Worm (Caenorhabditis elegans) whole organism, young adult: ENCODE results near the gene trr-1.
A peak's percentile ranks its signal among the peaks of the same experiment; 100 is the strongest.

Source experiments
- C06A6.2 ChIP-seq: fragments of 200-800 bp; sonication (Bioruptor generic); conservative IDR thresholded peaks from 2 replicates; pipeline ENCODE4 v1.3.6; 2022; ENCODE audit warnings: missing genetic modification characterization, missing compliant biosample characterization
- F49E8.2 ChIP-seq: sonication (generic microtip); optimal IDR thresholded peaks from 3 replicates; lab custom pipeline; 2017; ENCODE audit warnings: missing genetic modification characterization, mild to moderate bottlenecking, missing compliant biosample characterization, antibody characterized with exemption, moderate library complexity; ENCODE audit not compliant: insufficient read depth
- K11D2.4 ChIP-seq: fragments of 200-800 bp; sonication (Bioruptor generic); IDR thresholded peaks from 2 replicates; pipeline ENCODE4 v1.3.6; 2022; ENCODE audit warnings: missing genetic modification reagents, missing genetic modification characterization, missing compliant biosample characterization
- Y67H2A.10 ChIP-seq: fragments of 200-800 bp; sonication (Bioruptor generic); conservative IDR thresholded peaks from 2 replicates; pipeline ENCODE4 v1.3.6; 2022; ENCODE audit warnings: missing genetic modification reagents, missing genetic modification characterization, missing compliant biosample characterization
- Y79H2A.3 ChIP-seq: fragments of 200-800 bp; sonication (Bioruptor generic); conservative IDR thresholded peaks from 2 replicates; pipeline ENCODE4 v1.3.6; 2022; ENCODE audit warnings: missing genetic modification reagents, missing genetic modification characterization, missing compliant biosample characterization
- attf-3 ChIP-seq: fragments of 200-800 bp; sonication (Bioruptor generic); conservative IDR thresholded peaks from 2 replicates; pipeline ENCODE4 v1.3.6; 2022; ENCODE audit warnings: missing genetic modification reagents, missing genetic modification characterization, missing compliant biosample characterization
- bed-1 ChIP-seq: fragments of 200-800 bp; sonication (Bioruptor generic); IDR thresholded peaks from 2 replicates; pipeline ENCODE4 v1.3.6; 2022; ENCODE audit warnings: missing genetic modification reagents, missing genetic modification characterization, missing compliant biosample characterization
- ceh-58 ChIP-seq: fragments of 200-800 bp; sonication (Bioruptor generic); IDR thresholded peaks from 2 replicates; pipeline ENCODE4 v1.3.6; 2022; ENCODE audit warnings: missing genetic modification characterization, missing compliant biosample characterization
- ceh-79 ChIP-seq: sonication (generic microtip); optimal IDR thresholded peaks from 2 replicates; lab custom pipeline; 2017; ENCODE audit warnings: mild to moderate bottlenecking, missing genetic modification characterization, missing compliant biosample characterization
- ceh-91 ChIP-seq: fragments of 200-800 bp; sonication (Bioruptor generic); IDR thresholded peaks from 2 replicates; pipeline ENCODE4 v1.3.6; 2022; ENCODE audit warnings: missing genetic modification reagents, missing genetic modification characterization, missing compliant biosample characterization
- dox-1 ChIP-seq: fragments of 200-800 bp; sonication (Bioruptor generic); IDR thresholded peaks from 2 replicates; pipeline ENCODE4 v1.3.6; 2022; ENCODE audit warnings: missing genetic modification reagents, missing genetic modification characterization, missing compliant biosample characterization
- dpff-1 ChIP-seq: sonication (generic microtip); optimal IDR thresholded peaks from 2 replicates; lab custom pipeline; 2017; ENCODE audit warnings: mild to moderate bottlenecking, missing genetic modification characterization, missing compliant biosample characterization
- ekl-4 ChIP-seq: fragments of 200-800 bp; sonication (Bioruptor generic); IDR thresholded peaks from 2 replicates; pipeline ENCODE4 v1.3.6; 2022; ENCODE audit warnings: missing genetic modification reagents, missing genetic modification characterization, missing compliant biosample characterization
- ets-4 ChIP-seq: fragments of 200-800 bp; sonication (Bioruptor generic); optimal IDR thresholded peaks from 2 replicates; lab custom pipeline; 2018; ENCODE audit warnings: mild to moderate bottlenecking, missing genetic modification characterization, missing compliant biosample characterization
- gei-17 ChIP-seq: fragments of 200-800 bp; sonication (Bioruptor generic); optimal IDR thresholded peaks from 2 replicates; lab custom pipeline; 2018; ENCODE audit warnings: mild to moderate bottlenecking, missing genetic modification characterization, missing compliant biosample characterization
- him-1 ChIP-seq: sonication (generic microtip); optimal IDR thresholded peaks from 2 replicates; lab custom pipeline; 2016; ENCODE audit warnings: missing genotype, missing genetic modification reagents, missing genetic modification characterization, missing compliant biosample characterization
- hmg-1.2 ChIP-seq: fragments of 200-800 bp; sonication (Bioruptor generic); IDR thresholded peaks from 2 replicates; pipeline ENCODE4 v1.3.6; 2022; ENCODE audit warnings: missing genetic modification reagents, missing genetic modification characterization, missing compliant biosample characterization
- hsf-1 ChIP-seq: fragments of 200-800 bp; sonication (Bioruptor generic); IDR thresholded peaks from 2 replicates; pipeline ENCODE4 v1.3.6; 2022; ENCODE audit warnings: missing genetic modification reagents, missing genetic modification characterization, missing compliant biosample characterization
- lin-26 ChIP-seq: fragments of 200-800 bp; sonication (Bioruptor generic); IDR thresholded peaks from 2 replicates; pipeline ENCODE4 v1.3.6; 2022; ENCODE audit warnings: missing genetic modification reagents, missing genetic modification characterization, missing compliant biosample characterization
- lin-35 ChIP-seq, 3 experiments: fragments of 150-350 bp in 2 of 3; sonication (generic microtip) in 1 of 3; optimal IDR thresholded peaks; 2 replicates each; lab custom pipeline; 2014 to 2018; ENCODE audit warnings: missing biosample characterization in 3 of 3, missing genetic modification characterization in 3 of 3, missing genetic modification reagents in 3 of 3
- lsy-27 ChIP-seq: sonication (generic microtip); optimal IDR thresholded peaks from 2 replicates; lab custom pipeline; 2017; ENCODE audit warnings: missing genetic modification characterization, mild to moderate bottlenecking, missing compliant biosample characterization, antibody characterized with exemption, missing genotype, borderline replicate concordance; ENCODE audit not compliant: insufficient read depth
- madf-3 ChIP-seq: fragments of 200-800 bp; sonication (Bioruptor generic); IDR thresholded peaks from 2 replicates; pipeline ENCODE4 v1.3.6; 2022; ENCODE audit warnings: missing genetic modification reagents, missing genetic modification characterization, missing compliant biosample characterization
- madf-8 ChIP-seq: fragments of 200-800 bp; sonication (Bioruptor generic); conservative IDR thresholded peaks from 2 replicates; pipeline ENCODE4 v1.3.6; 2022; ENCODE audit warnings: missing genetic modification reagents, missing genetic modification characterization, missing compliant biosample characterization
- mcd-1 ChIP-seq: fragments of 200-800 bp; sonication (Bioruptor generic); IDR thresholded peaks from 2 replicates; pipeline ENCODE4 v1.3.6; 2022; ENCODE audit warnings: missing genetic modification reagents, missing genetic modification characterization, missing compliant biosample characterization
- mel-28 ChIP-seq: sonication (generic microtip); optimal IDR thresholded peaks from 2 replicates; lab custom pipeline; 2016; ENCODE audit warnings: borderline replicate concordance, mild to moderate bottlenecking, missing genetic modification characterization, missing compliant biosample characterization
- nfyb-1 ChIP-seq: fragments of 200-800 bp; sonication (Bioruptor generic); IDR thresholded peaks from 2 replicates; pipeline ENCODE4 v1.3.6; 2022; ENCODE audit warnings: missing genetic modification reagents, missing genetic modification characterization, missing compliant biosample characterization
- pbrm-1 ChIP-seq: fragments of 200-800 bp; sonication (Bioruptor generic); IDR thresholded peaks from 2 replicates; pipeline ENCODE4 v1.3.6; 2022; ENCODE audit warnings: missing genetic modification reagents, missing genetic modification characterization, missing compliant biosample characterization
- pha-4 ChIP-seq: fragments of 150-350 bp; sonication (generic microtip); optimal IDR thresholded peaks from 2 replicates; lab custom pipeline; 2014; ENCODE audit warnings: missing biosample characterization, missing genetic modification reagents, missing genetic modification characterization
- rpc-1 ChIP-seq, 2 experiments: fragments of 150-350 bp in 1 of 2; sonication (generic microtip) in 1 of 2; optimal IDR thresholded peaks; 2 replicates each; lab custom pipeline; 2014 to 2018; ENCODE audit warnings: missing biosample characterization in 1 of 2, missing genetic modification characterization in 1 of 2, missing genetic modification reagents in 1 of 2, missing genotype in 1 of 2
- tlf-1 ChIP-seq: fragments of 200-800 bp; sonication (Bioruptor generic); optimal IDR thresholded peaks from 2 replicates; lab custom pipeline; 2018; ENCODE audit warnings: mild to moderate bottlenecking, missing genetic modification characterization, missing compliant biosample characterization
- zfh-2 ChIP-seq: fragments of 200-800 bp; sonication (Bioruptor generic); conservative IDR thresholded peaks from 2 replicates; pipeline ENCODE4 v1.3.6; 2022; ENCODE audit warnings: missing genetic modification reagents, missing genetic modification characterization, missing compliant biosample characterization
- ztf-28 ChIP-seq: fragments of 200-800 bp; sonication (Bioruptor generic); IDR thresholded peaks from 2 replicates; pipeline ENCODE4 v1.3.6; 2022; ENCODE audit warnings: missing genetic modification reagents, missing genetic modification characterization, missing compliant biosample characterization
- ztf-3 ChIP-seq: fragments of 200-800 bp; sonication (Bioruptor generic); optimal IDR thresholded peaks from 2 replicates; lab custom pipeline; 2018; ENCODE audit warnings: mild to moderate bottlenecking, missing genetic modification characterization, missing compliant biosample characterization
- ztf-6 ChIP-seq: fragments of 200-800 bp; sonication (Bioruptor generic); IDR thresholded peaks from 2 replicates; pipeline ENCODE4 v1.3.6; 2022; ENCODE audit warnings: missing genetic modification reagents, missing genetic modification characterization, missing compliant biosample characterization

The trr-1 gene

ce11 chrII:11632689-11633088 lies 43.0 kb downstream of the trr-1 start (continued):
- TF ChIP-seq rpc-1 (optimal IDR thresholded peaks at IDR 0.05; lab: Kevin White, UChicago) (no peak), rpc-1 (tag; optimal IDR thresholded peaks at IDR 0.05; lab: Kevin White, UChicago) (no peak), lin-35 (GFP tag; optimal IDR thresholded peaks at IDR 0.05; lab: Kevin White, UChicago) (peak in 1 of 3 experiments; percentile 19), tlf-1 (GFP tag; lab: Kevin White, UChicago) (no peak), dpff-1 (tag; lab: Kevin White, UChicago) (no peak), madf-3 (GFP tag; lab: Robert Waterston, UW) (no peak), ztf-3 (GFP tag; lab: Kevin White, UChicago) (no peak), zfh-2 (GFP tag; lab: Robert Waterston, UW) (peak; percentile 68), ets-4 (no peak), Y67H2A.10 (no peak), hsf-1 (GFP tag; lab: Robert Waterston, UW) (no peak)

DNA sequence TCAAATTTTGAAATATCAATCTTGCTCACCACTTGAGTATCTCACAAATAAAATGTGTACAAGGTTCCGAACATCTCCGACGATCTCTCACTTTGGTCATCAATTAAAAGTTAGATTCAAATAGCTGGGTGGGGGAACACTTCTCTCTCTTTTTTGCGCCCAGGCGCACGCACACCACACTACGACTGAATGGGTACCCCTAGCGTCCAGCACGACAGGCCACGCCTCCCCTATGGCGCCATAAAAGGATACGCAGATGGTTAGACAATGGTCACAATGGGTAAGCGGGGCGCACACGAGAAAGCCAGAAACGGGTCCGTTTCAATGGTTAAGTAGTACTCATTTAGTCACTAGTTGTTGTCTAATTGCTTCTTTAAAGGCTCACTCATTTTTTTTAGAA lies 45.8 kb downstream of the trr-1 start:
- TF ChIP-seq C06A6.2 (GFP tag; lab: Robert Waterston, UW) (no peak), bed-1 (no peak), gei-17 (GFP tag; lab: Kevin White, UChicago) (no peak), attf-3 (no peak), nfyb-1 (0 out of 2 replicates have a peak, but pooled peaks have one; percentile 19), lsy-27 (tag; lab: Kevin White, UChicago) (no peak), ceh-91 (GFP tag; lab: Robert Waterston, UW) (no peak), ztf-28 (GFP tag; lab: Robert Waterston, UW) (no peak), rpc-1 (optimal IDR thresholded peaks at IDR 0.05; lab: Kevin White, UChicago) (no peak), rpc-1 (tag; optimal IDR thresholded peaks at IDR 0.05; lab: Kevin White, UChicago) (no peak), mel-28 (tag; lab: Kevin White, UChicago) (no peak), hmg-1.2 (peak; percentile 44; the same call in 1 of the 2 replicates), ceh-79 (tag; lab: Kevin White, UChicago) (no peak), lin-26 (GFP tag; lab: Robert Waterston, UW) (no peak), ceh-58 (GFP tag; lab: Robert Waterston, UW) (no peak), hsf-1 (GFP tag; lab: Robert Waterston, UW) (no peak), F49E8.2 (tag; lab: Kevin White, UChicago) (no peak)

- TF ChIP-seq him-1 (no peak), Y79H2A.3 (GFP tag; lab: Robert Waterston, UW) (no peak), pha-4 (tag; lab: Kevin White, UChicago) (no peak)
- TF ChIP-seq, all 124 proteins: peak for 0
Observed at ce11 chrII:11627904-11628303, 47.8 kb downstream of the trr-1 start.

- 0 out of 2 replicates have a peak, but pooled peaks have one; percentile 18 for TF ChIP-seq K11D2.4 (GFP tag; lab: Robert Waterston, UW)
- TF ChIP-seq mcd-1 (GFP tag; lab: Robert Waterston, UW), result no peak
- TF ChIP-seq dox-1, result no peak
- TF ChIP-seq ekl-4 (GFP tag; lab: Robert Waterston, UW), result no peak
- no peak for TF ChIP-seq madf-8 (GFP tag; lab: Robert Waterston, UW)
- TF ChIP-seq pbrm-1 (GFP tag; lab: Robert Waterston, UW), result 0 out of 2 replicates have a peak, but pooled peaks have one; percentile 15
- no peak for TF ChIP-seq ztf-6 (GFP tag; lab: Robert Waterston, UW)
- TF ChIP-seq, all 124 proteins: peak for 2
Observed at ce11 chrII:11622605-11623004, 53.1 kb downstream of the trr-1 start.
